Worm (Caenorhabditis elegans): ENCODE results near the gene F59E12.9.

The F59E12.9 gene

DNA sequence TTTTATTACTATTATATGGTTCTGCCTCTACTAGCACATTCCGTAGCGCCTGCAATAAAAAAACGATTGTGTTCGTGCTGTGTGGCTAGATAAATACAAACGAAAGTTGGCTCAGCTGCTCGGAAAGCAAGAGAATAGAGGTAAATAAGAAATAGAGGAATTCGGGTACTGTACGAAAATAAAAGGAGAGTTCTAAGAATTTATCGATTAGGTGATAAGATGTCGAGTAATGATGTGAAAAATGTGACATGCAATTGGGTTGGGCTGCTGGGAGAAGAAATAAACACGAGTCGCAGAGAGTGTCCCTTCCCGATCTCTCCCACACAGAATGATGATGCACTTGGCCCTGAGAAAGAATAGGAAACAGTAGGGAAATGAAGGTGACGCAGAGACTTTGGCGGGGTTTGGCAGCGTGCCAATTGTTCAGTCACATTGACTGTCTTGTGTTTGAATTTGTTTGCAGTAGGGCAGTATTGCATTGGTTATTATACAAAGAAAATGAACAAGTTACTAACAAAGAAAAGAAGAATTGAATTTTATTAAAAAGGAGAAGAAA is 53.4 kb downstream of the F59E12.9 start, which contains the start of gene cdc-14 (continued):
- TF ChIP-seq madf-9 (GFP tag; conservative IDR thresholded peaks at IDR 0.05): no peak
- no peak for TF ChIP-seq cey-2 (tag; optimal IDR thresholded peaks at IDR 0.05; ENCODE audit: borderline replicate concordance, insufficient read depth)
- TF ChIP-seq F10B5.3 (tag; optimal IDR thresholded peaks at IDR 0.05): no peak
- TF ChIP-seq ctbp-1 (GFP tag; IDR thresholded peaks at IDR 0.05): 0 out of 2 replicates have a peak, but pooled peaks have one; percentile 18
- TF ChIP-seq unc-62 (GFP tag; optimal IDR thresholded peaks at IDR 0.05 in 1 of 2): peak in 1 of 2 experiments; percentile 87
- no peak for TF ChIP-seq unc-62 (tag; optimal IDR thresholded peaks at IDR 0.05)
- no peak for TF ChIP-seq ceh-62 (tag; optimal IDR thresholded peaks at IDR 0.05)
- TF ChIP-seq egl-27 (tag; optimal IDR thresholded peaks at IDR 0.05): no peak
- no peak for TF ChIP-seq nhr-41 (GFP tag; IDR thresholded peaks at IDR 0.05)
- TF ChIP-seq zip-2 (tag; optimal IDR thresholded peaks at IDR 0.05): no peak
- no peak for TF ChIP-seq ceh-82 (tag; optimal IDR thresholded peaks at IDR 0.05)

DNA sequence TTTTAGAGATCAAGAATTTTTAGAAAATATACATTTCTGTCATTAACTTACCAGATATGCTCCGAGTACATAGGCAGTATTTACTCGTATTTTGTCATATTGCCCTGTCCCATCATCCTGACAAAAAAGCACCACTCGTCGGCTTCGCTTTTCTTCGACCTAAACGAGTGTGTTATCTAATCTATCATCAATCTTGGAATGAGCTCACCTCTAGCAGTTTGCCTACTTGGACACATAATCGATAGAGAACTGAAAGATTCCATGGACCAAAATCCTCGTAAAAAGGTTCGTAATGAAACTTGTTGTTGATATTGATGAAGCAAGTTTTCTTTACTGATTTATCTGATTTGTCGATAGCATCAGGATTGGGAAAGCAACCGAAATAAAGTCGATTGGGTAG is 54.0 kb downstream of the F59E12.9 start:
- TF ChIP-seq hlh-30 (tag; optimal IDR thresholded peaks at IDR 0.05; ENCODE audit: insufficient read depth) (no peak), unc-62 (GFP tag; optimal IDR thresholded peaks at IDR 0.05 in 1 of 2) (peak in 1 of 2 experiments; percentile 52), unc-62 (tag; optimal IDR thresholded peaks at IDR 0.05) (no peak), lin-1 (GFP tag; IDR thresholded peaks at IDR 0.05) (no peak)

ce11 chrII:5591558-5591957 is 55.3 kb downstream of the F59E12.9 start:
- TF ChIP-seq gei-8 (GFP tag; optimal IDR thresholded peaks at IDR 0.05): no peak
- peak in 1 of 2 experiments; percentile 68 for TF ChIP-seq unc-62 (GFP tag; optimal IDR thresholded peaks at IDR 0.05 in 1 of 2)
- TF ChIP-seq unc-62 (tag; optimal IDR thresholded peaks at IDR 0.05): no peak

Data from whole organism, L4 larva.